Worm (Caenorhabditis elegans) whole organism, young adult: ENCODE measurements around the gene W07E11.1.

ENCODE experiments used
- lin-26 ChIP-seq: fragments of 200-800 bp; sonication (Bioruptor generic); IDR thresholded peaks from 2 replicates; pipeline ENCODE4 v1.3.6; 2022; ENCODE audit warnings: missing genetic modification reagents, missing genetic modification characterization, missing compliant biosample characterization
- somi-1 ChIP-seq: fragments of 200-800 bp; sonication (Bioruptor generic); optimal IDR thresholded peaks from 2 replicates; lab custom pipeline; 2018; ENCODE audit warnings: mild to moderate bottlenecking, missing genetic modification characterization, missing compliant biosample characterization

DNA sequence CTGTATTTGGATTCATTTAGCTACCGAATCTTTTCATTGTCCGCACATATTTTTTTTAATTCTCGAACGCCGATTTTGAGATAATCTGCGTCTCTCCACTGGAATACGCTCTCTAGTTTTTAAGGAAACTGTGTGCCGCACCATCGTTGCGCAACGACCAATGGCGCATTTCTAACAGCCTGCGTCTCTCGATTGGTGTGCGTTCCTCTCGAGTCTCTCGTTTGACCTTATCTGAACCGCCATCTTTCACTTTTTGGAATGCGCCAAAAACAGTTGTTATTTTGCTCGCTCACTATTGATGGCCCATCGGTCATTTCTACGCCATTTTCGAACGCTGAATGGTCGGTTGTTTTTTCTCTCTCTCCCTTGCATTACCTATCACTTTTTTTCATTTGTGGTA, 1.1 kb upstream of the W07E11.1 start:
- TF ChIP-seq somi-1 (GFP tag; lab: Kevin White, UChicago): no peak
- no peak for TF ChIP-seq lin-26 (GFP tag; lab: Robert Waterston, UW)
